Worm (Caenorhabditis elegans) whole organism, L2 larva: ENCODE results near the gene mrpl-51.

ENCODE experiments used
- C34F6.9 ChIP-seq: fragments of 150-350 bp; optimal IDR thresholded peaks from 2 replicates; lab custom pipeline; 2014; ENCODE audit warnings: missing biosample characterization, missing genetic modification characterization
- F13H6.1 ChIP-seq: sonication (generic microtip); optimal IDR thresholded peaks from 2 replicates; lab custom pipeline; 2016; ENCODE audit warnings: missing genetic modification characterization, missing compliant biosample characterization
- R02D3.7 ChIP-seq: fragments of 150-350 bp; optimal IDR thresholded peaks from 2 replicates; lab custom pipeline; 2014; ENCODE audit warnings: missing biosample characterization, missing genetic modification characterization
- Y55F3AM.14 ChIP-seq: fragments of 200-800 bp; sonication (Bioruptor generic); optimal IDR thresholded peaks from 2 replicates; lab custom pipeline; 2018; ENCODE audit warnings: mild to moderate bottlenecking, missing genetic modification characterization, missing compliant biosample characterization
- ZK546.5 ChIP-seq: sonication (generic microtip); optimal IDR thresholded peaks from 2 replicates; lab custom pipeline; 2017; ENCODE audit warnings: missing biosample characterization, missing genetic modification characterization
- alr-1 ChIP-seq: fragments of 150-350 bp; optimal IDR thresholded peaks from 2 replicates; lab custom pipeline; 2014; ENCODE audit warnings: missing biosample characterization, missing genetic modification characterization
- aly-2 ChIP-seq: fragments of 150-350 bp; optimal IDR thresholded peaks from 2 replicates; lab custom pipeline; 2014; ENCODE audit warnings: missing biosample characterization, missing genetic modification characterization
- ama-1 ChIP-seq: fragments of 150-350 bp; optimal IDR thresholded peaks from 2 replicates; lab custom pipeline; 2018; ENCODE audit warnings: inconsistent platforms
- blmp-1 ChIP-seq: sonication (generic microtip); optimal IDR thresholded peaks from 2 replicates; lab custom pipeline; 2017; ENCODE audit warnings: missing genetic modification characterization, mild to moderate bottlenecking, missing compliant biosample characterization, antibody characterized with exemption, moderate library complexity; ENCODE audit not compliant: insufficient read depth
- ceh-16 ChIP-seq: fragments of 150-350 bp; optimal IDR thresholded peaks from 2 replicates; lab custom pipeline; 2014; ENCODE audit warnings: missing biosample characterization, missing genetic modification characterization
- ceh-82 ChIP-seq: fragments of 150-350 bp; optimal IDR thresholded peaks from 2 replicates; lab custom pipeline; 2014; ENCODE audit warnings: missing biosample characterization, missing genetic modification characterization
- crh-2 ChIP-seq: sonication (generic microtip); optimal IDR thresholded peaks from 2 replicates; lab custom pipeline; 2017; ENCODE audit warnings: missing biosample characterization, missing genetic modification characterization
- dmd-4 ChIP-seq: sonication (generic microtip); optimal IDR thresholded peaks from 2 replicates; lab custom pipeline; 2017; ENCODE audit warnings: missing biosample characterization, missing genetic modification characterization
- egl-27 ChIP-seq: sonication (generic microtip); optimal IDR thresholded peaks from 3 replicates; lab custom pipeline; 2017; ENCODE audit warnings: missing biosample characterization, missing genetic modification reagents, missing genetic modification characterization
- elt-1 ChIP-seq: fragments of 150-350 bp; optimal IDR thresholded peaks from 2 replicates; lab custom pipeline; 2014; ENCODE audit warnings: missing biosample characterization, missing genetic modification characterization
- elt-3 ChIP-seq: sonication (generic microtip); optimal IDR thresholded peaks from 2 replicates; lab custom pipeline; 2017; ENCODE audit warnings: missing biosample characterization, missing genetic modification characterization
- fos-1 ChIP-seq: fragments of 150-350 bp; optimal IDR thresholded peaks from 2 replicates; lab custom pipeline; 2014; ENCODE audit warnings: missing biosample characterization, missing genetic modification characterization
- gmeb-1 ChIP-seq: fragments of 150-350 bp; optimal IDR thresholded peaks from 2 replicates; lab custom pipeline; 2014; ENCODE audit warnings: missing biosample characterization, missing genetic modification characterization
- lin-11 ChIP-seq: fragments of 150-350 bp; sonication (generic microtip); optimal IDR thresholded peaks from 2 replicates; lab custom pipeline; 2014; ENCODE audit warnings: missing biosample characterization, missing genetic modification characterization, inconsistent platforms, mixed read lengths
- lin-13 ChIP-seq: fragments of 150-350 bp; optimal IDR thresholded peaks from 2 replicates; lab custom pipeline; 2014; ENCODE audit warnings: missing biosample characterization, missing genetic modification reagents, missing genetic modification characterization
- lin-39 ChIP-seq: fragments of 150-350 bp; optimal IDR thresholded peaks from 2 replicates; lab custom pipeline; 2014; ENCODE audit warnings: missing biosample characterization, missing genetic modification reagents, missing genetic modification characterization
- lsy-2 ChIP-seq, 2 experiments: fragments of 150-350 bp in 1 of 2; sonication (generic microtip) in 1 of 2; optimal IDR thresholded peaks; 2 replicates each; lab custom pipeline; 2014 to 2017; ENCODE audit warnings: missing biosample characterization in 2 of 2, missing genetic modification characterization in 2 of 2
- mab-5 ChIP-seq: fragments of 150-350 bp; optimal IDR thresholded peaks from 2 replicates; lab custom pipeline; 2014; ENCODE audit warnings: missing biosample characterization, missing genetic modification characterization
- mbf-1 ChIP-seq: sonication (generic microtip); optimal IDR thresholded peaks from 2 replicates; lab custom pipeline; 2017; ENCODE audit warnings: missing biosample characterization, missing genetic modification characterization
- mdl-1 ChIP-seq, 2 experiments: fragments of 150-350 bp in 1 of 2; sonication (generic microtip) in 1 of 2; optimal IDR thresholded peaks; 2 replicates each; lab custom pipeline; 2017; ENCODE audit warnings: missing biosample characterization in 2 of 2, missing genetic modification characterization in 2 of 2
- nhr-10 ChIP-seq: sonication (generic microtip); optimal IDR thresholded peaks from 2 replicates; lab custom pipeline; 2017; ENCODE audit warnings: missing biosample characterization, missing genetic modification characterization
- nhr-11 ChIP-seq: fragments of 150-350 bp; optimal IDR thresholded peaks from 2 replicates; lab custom pipeline; 2014; ENCODE audit warnings: missing biosample characterization, missing genetic modification characterization
- nhr-12 ChIP-seq: fragments of 150-350 bp; optimal IDR thresholded peaks from 2 replicates; lab custom pipeline; 2014; ENCODE audit warnings: missing biosample characterization, missing genetic modification characterization
- nhr-129 ChIP-seq: fragments of 150-350 bp; optimal IDR thresholded peaks from 2 replicates; lab custom pipeline; 2014; ENCODE audit warnings: missing biosample characterization, missing genetic modification characterization
- nhr-21 ChIP-seq: fragments of 150-350 bp; optimal IDR thresholded peaks from 2 replicates; lab custom pipeline; 2014; ENCODE audit warnings: missing biosample characterization, missing genetic modification characterization
- nhr-23 ChIP-seq: fragments of 150-350 bp; optimal IDR thresholded peaks from 2 replicates; lab custom pipeline; 2014; ENCODE audit warnings: missing biosample characterization, missing genetic modification reagents, missing genetic modification characterization
- nhr-237 ChIP-seq: fragments of 150-350 bp; optimal IDR thresholded peaks from 2 replicates; lab custom pipeline; 2014; ENCODE audit warnings: missing biosample characterization, missing genetic modification characterization
- nhr-25 ChIP-seq: fragments of 150-350 bp; sonication (generic microtip); optimal IDR thresholded peaks from 3 replicates; lab custom pipeline; 2014; ENCODE audit warnings: missing biosample characterization, missing genetic modification characterization
- nhr-6 ChIP-seq: fragments of 150-350 bp; optimal IDR thresholded peaks from 2 replicates; lab custom pipeline; 2014; ENCODE audit warnings: missing biosample characterization, missing genetic modification characterization
- nhr-77 ChIP-seq: fragments of 150-350 bp; optimal IDR thresholded peaks from 2 replicates; lab custom pipeline; 2014; ENCODE audit warnings: missing biosample characterization, missing genetic modification characterization
- peb-1 ChIP-seq: fragments of 150-350 bp; optimal IDR thresholded peaks from 2 replicates; lab custom pipeline; 2014; ENCODE audit warnings: missing biosample characterization, missing genetic modification characterization
- sem-4 ChIP-seq: fragments of 150-350 bp; optimal IDR thresholded peaks from 2 replicates; lab custom pipeline; 2014; ENCODE audit warnings: missing biosample characterization, missing genetic modification reagents, missing genetic modification characterization
- skn-1 ChIP-seq: sonication (generic microtip); optimal IDR thresholded peaks from 2 replicates; lab custom pipeline; 2017; ENCODE audit warnings: missing biosample characterization, missing genetic modification characterization
- sma-3 ChIP-seq: sonication (generic microtip); optimal IDR thresholded peaks from 2 replicates; lab custom pipeline; 2016; ENCODE audit warnings: missing genetic modification reagents, missing genetic modification characterization, missing compliant biosample characterization
- sma-9 ChIP-seq, 2 experiments: fragments of 150-350 bp in 1 of 2; sonication (generic microtip) in 1 of 2; optimal IDR thresholded peaks; 2 replicates each; lab custom pipeline; 2014 to 2016; ENCODE audit warnings: missing genetic modification characterization in 2 of 2, mild to moderate bottlenecking in 1 of 2, missing biosample characterization in 1 of 2, missing compliant biosample characterization in 1 of 2, missing genetic modification reagents in 1 of 2, moderate library complexity in 1 of 2
- snpc-4 ChIP-seq: fragments of 150-350 bp; optimal IDR thresholded peaks from 2 replicates; lab custom pipeline; 2014; ENCODE audit warnings: missing biosample characterization, missing genetic modification characterization
- unc-39 ChIP-seq: fragments of 150-350 bp; optimal IDR thresholded peaks from 2 replicates; lab custom pipeline; 2014; ENCODE audit warnings: missing biosample characterization, missing genetic modification characterization
- unc-55 ChIP-seq: fragments of 150-350 bp; sonication (generic microtip); optimal IDR thresholded peaks from 3 replicates; lab custom pipeline; 2014; ENCODE audit warnings: missing biosample characterization, missing genetic modification reagents, missing genetic modification characterization
- unc-62 ChIP-seq: fragments of 150-350 bp; optimal IDR thresholded peaks from 2 replicates; lab custom pipeline; 2014; ENCODE audit warnings: missing biosample characterization, missing genetic modification reagents, missing genetic modification characterization
- zag-1 ChIP-seq: fragments of 150-350 bp; optimal IDR thresholded peaks from 2 replicates; lab custom pipeline; 2014; ENCODE audit warnings: missing biosample characterization, missing genetic modification characterization
- ztf-1 ChIP-seq: fragments of 200-800 bp; sonication (Bioruptor generic); conservative IDR thresholded peaks from 2 replicates; pipeline ENCODE4 v1.3.6; 2022; ENCODE audit warnings: missing genetic modification characterization, missing compliant biosample characterization
- ztf-11 ChIP-seq: sonication (generic microtip); optimal IDR thresholded peaks from 2 replicates; lab custom pipeline; 2017; ENCODE audit warnings: missing biosample characterization, missing genetic modification characterization
- ztf-4 ChIP-seq: fragments of 150-350 bp; optimal IDR thresholded peaks from 2 replicates; lab custom pipeline; 2014; ENCODE audit warnings: missing biosample characterization, missing genetic modification characterization

mrpl-51 gene

ce11 chrIV:12029722-12030182 lies 1.4 kb upstream of the mrpl-51 start, which contains the start of gene T12G3.11:
Gene T12G3.11, minus strand, starts transcription at chrIV:12029772.
- TF ChIP-seq unc-55 (GFP tag; lab: Kevin White, UChicago) (peak; percentile 77), gmeb-1 (peak; percentile 25), fos-1 (tag; lab: Kevin White, UChicago) (peak; percentile 9), lsy-2 (tag; optimal IDR thresholded peaks at IDR 0.05; lab: Kevin White, UChicago) (peak; percentile 18 to 80), ceh-82 (no peak), nhr-129 (tag; lab: Kevin White, UChicago) (peak; percentile 63), F13H6.1 (tag; lab: Kevin White, UChicago) (peak; percentile 30), sma-9 (GFP tag; optimal IDR thresholded peaks at IDR 0.05; lab: Kevin White, UChicago) (peak; percentile 5), sma-9 (tag; optimal IDR thresholded peaks at IDR 0.05; lab: Kevin White, UChicago) (no peak), ama-1 (lab: Kevin White, UChicago) (no peak), elt-3 (tag; lab: Kevin White, UChicago) (no peak), C34F6.9 (tag; lab: Kevin White, UChicago) (peak; percentile 63), blmp-1 (peak; percentile 23), lin-13 (GFP tag; lab: Kevin White, UChicago) (peak; percentile 31), nhr-25 (peak; percentile 9), crh-2 (no peak), snpc-4 (tag; lab: Kevin White, UChicago) (no peak)
- TF ChIP-seq, all 48 proteins: peak for 11

ce11 chrIV:12032383-12032782 lies 1.3 kb downstream of the mrpl-51 start:
- TF ChIP-seq gmeb-1 (peak; percentile 64), zag-1 (peak; percentile 28), C34F6.9 (tag; lab: Kevin White, UChicago) (peak; percentile 98), nhr-6 (peak; percentile 66), egl-27 (peak; percentile 61), fos-1 (tag; lab: Kevin White, UChicago) (peak; percentile 85), snpc-4 (tag; lab: Kevin White, UChicago) (no peak), sem-4 (tag; lab: Kevin White, UChicago) (peak; percentile 89), elt-3 (tag; lab: Kevin White, UChicago) (no peak), nhr-23 (tag; lab: Kevin White, UChicago) (no peak), lsy-2 (tag; optimal IDR thresholded peaks at IDR 0.05; lab: Kevin White, UChicago) (peak; percentile 52 to 87), ztf-1 (GFP tag; lab: Robert Waterston, UW) (no peak), R02D3.7 (no peak), skn-1 (tag; lab: Kevin White, UChicago) (no peak), nhr-21 (tag; lab: Kevin White, UChicago) (peak; percentile 80), nhr-10 (no peak), unc-55 (GFP tag; lab: Kevin White, UChicago) (peak; percentile 68), alr-1 (tag; lab: Kevin White, UChicago) (peak; percentile 28), lin-39 (no peak), nhr-25 (peak; percentile 89), blmp-1 (peak; percentile 15), mbf-1 (tag; lab: Kevin White, UChicago) (no peak), nhr-77 (tag; lab: Kevin White, UChicago) (no peak), ztf-4 (tag; lab: Kevin White, UChicago) (peak; percentile 81), ceh-16 (tag; lab: Kevin White, UChicago) (peak; percentile 22), peb-1 (tag; lab: Kevin White, UChicago) (no peak), dmd-4 (no peak), Y55F3AM.14 (peak; percentile 26), nhr-129 (tag; lab: Kevin White, UChicago) (peak; percentile 99), ceh-82 (no peak), mdl-1 (tag; optimal IDR thresholded peaks at IDR 0.05; lab: Kevin White, UChicago) (peak in 1 of 2 experiments; percentile 55), sma-3 (GFP tag; lab: Kevin White, UChicago) (peak; percentile 92), aly-2 (tag; lab: Kevin White, UChicago) (no peak), nhr-237 (tag; lab: Kevin White, UChicago) (no peak), unc-62 (GFP tag; lab: Kevin White, UChicago) (no peak), unc-39 (tag; lab: Kevin White, UChicago) (no peak), mab-5 (tag; lab: Kevin White, UChicago) (no peak), crh-2 (peak; percentile 87), lin-13 (GFP tag; lab: Kevin White, UChicago) (peak; percentile 68), lin-11 (tag; lab: Kevin White, UChicago) (peak; percentile 54), ZK546.5 (tag; lab: Kevin White, UChicago) (no peak), elt-1 (tag; lab: Kevin White, UChicago) (no peak), nhr-11 (tag; lab: Kevin White, UChicago) (no peak), ama-1 (lab: Kevin White, UChicago) (peak; percentile 77), ztf-11 (tag; lab: Kevin White, UChicago) (no peak), F13H6.1 (tag; lab: Kevin White, UChicago) (peak; percentile 91), sma-9 (GFP tag; optimal IDR thresholded peaks at IDR 0.05; lab: Kevin White, UChicago) (peak; percentile 81), sma-9 (tag; optimal IDR thresholded peaks at IDR 0.05; lab: Kevin White, UChicago) (no peak), nhr-12 (no peak)
